Fruit fly (Drosophila melanogaster) Kc167 (cell line): ENCODE measurements around the gene CG16959.

Experiments
- Myc ChIP-seq: fragments of >200 bp; optimal IDR thresholded peaks from 2 replicates; lab custom pipeline; 2017; ENCODE audit warnings: missing external identifiers
- psq ChIP-seq: fragments of >200 bp; optimal IDR thresholded peaks from 2 replicates; lab custom pipeline; 2017; ENCODE audit warnings: missing external identifiers
- ttk ChIP-seq: sonication (Bioruptor generic); optimal IDR thresholded peaks from 2 replicates; lab custom pipeline; 2017; ENCODE audit warnings: missing external identifiers

DNA sequence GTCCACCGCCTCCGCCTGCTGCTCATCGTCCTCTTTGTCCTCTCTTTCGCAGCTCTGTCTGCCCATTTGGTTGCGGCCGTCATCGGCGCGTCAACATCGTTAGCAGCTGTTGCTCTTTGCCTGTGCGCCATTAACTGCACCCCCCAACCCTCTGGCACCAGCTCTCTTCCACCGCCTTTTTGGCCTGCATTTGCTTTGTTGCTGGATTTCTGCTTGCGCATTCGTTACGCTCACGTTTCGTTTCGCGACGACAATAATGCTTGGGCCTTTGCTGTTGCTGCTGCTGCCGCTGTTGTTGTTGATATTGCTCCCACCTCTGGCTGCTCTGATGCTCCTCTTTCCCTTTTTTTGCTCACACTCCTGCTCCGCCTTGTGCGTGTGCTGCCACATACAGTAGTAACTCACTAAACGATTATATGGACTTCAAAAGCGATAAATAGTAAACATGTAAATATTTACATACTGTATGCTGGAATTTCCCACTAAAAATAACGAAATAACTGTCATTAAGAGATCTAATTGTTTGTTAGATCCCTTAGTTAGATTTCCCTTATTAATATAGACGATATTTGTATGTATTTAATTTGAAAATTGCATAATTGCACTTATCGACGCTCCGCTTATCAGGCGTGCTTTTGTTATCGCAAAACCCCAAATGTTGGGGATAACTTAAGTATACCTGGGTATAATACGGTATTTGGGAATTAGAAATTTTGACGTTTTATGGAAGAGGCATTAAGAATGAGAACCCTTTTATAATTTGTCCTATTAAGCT, 23.3 kb downstream of the CG16959 start:
- no peak for TF ChIP-seq psq (lab: Kevin White, UChicago)
- TF ChIP-seq ttk: no peak
- no peak for TF ChIP-seq Myc (lab: Kevin White, UChicago)
